Worm (Caenorhabditis elegans): ENCODE measurements around the gene C38C3.4.

ce11 chrV:1460069-1460468 lies 21.8 kb upstream of the C38C3.4 start, which contains the start of gene hacd-1:
- TF ChIP-seq cog-1 (tag; optimal IDR thresholded peaks at IDR 0.05) (no peak), tab-1 (GFP tag; IDR thresholded peaks at IDR 0.05) (no peak), ztf-29 (GFP tag; IDR thresholded peaks at IDR 0.05) (no peak), flt-1 (GFP tag; IDR thresholded peaks at IDR 0.05) (no peak), ztf-23 (GFP tag; IDR thresholded peaks at IDR 0.05) (no peak)

Data from whole organism, midembryonic.